Worm (Caenorhabditis elegans): Measurements from ENCODE around the gene ptp-2.
A peak's percentile ranks its signal among the peaks of the same experiment; 100 is the strongest.
"Not testable (repeated sequence)": the region's sequence is repeated elsewhere in the genome, so short reads cannot be mapped to it uniquely, and the experiment has no call there.

The ptp-2 gene

DNA sequence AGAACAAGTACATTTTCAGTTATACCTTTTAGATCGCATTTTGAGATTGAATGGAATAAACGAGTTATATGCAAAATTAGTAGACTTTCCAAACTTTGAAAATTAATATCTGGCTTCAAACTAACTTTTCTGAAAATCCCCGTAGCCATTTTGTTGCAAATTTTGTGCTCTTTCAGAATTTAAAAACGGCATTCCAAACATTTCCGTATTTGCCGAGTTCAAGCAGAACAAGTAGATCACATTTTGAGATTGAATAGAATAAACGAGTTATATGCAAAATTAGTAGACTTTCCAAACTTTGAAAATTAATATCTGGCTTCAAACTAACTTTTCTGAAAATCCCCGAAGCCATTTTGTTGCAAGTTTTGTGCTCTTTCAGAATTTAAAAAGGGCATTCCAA is 41.9 kb upstream of the ptp-2 start, which contains the start of gene F55C12.2:
Gene F55C12.2, plus strand, starts transcription at position 301 of the 400 bp plus-strand sequence.
- TF ChIP-seq nhr-11, egl-13, hlh-4 (tag; optimal IDR thresholded peaks at IDR 0.05): not testable (repeated sequence)

DNA sequence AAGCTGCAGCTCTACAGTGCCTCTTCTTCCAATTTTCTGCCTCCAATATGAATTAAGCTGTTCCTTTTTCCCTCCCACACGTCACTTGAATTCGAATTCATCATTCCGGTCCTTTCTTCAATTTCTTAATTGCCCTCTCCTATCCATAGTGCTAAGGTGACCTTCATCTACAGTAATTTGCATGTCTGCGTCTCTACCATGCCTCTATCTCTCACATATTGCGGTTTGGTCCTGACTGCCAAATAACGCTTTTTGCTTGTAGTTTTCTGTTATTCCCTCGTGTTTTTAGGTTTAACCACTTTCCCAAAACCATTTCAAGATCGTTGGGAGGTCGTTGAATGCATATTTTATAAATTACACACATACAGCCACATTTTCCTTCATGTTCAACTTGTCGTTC is 37.8 kb upstream of the ptp-2 start:
- TF ChIP-seq blmp-1 (tag; optimal IDR thresholded peaks at IDR 0.05), result peak; percentile 63
- no peak for TF ChIP-seq nhr-76 (tag; optimal IDR thresholded peaks at IDR 0.05)
- TF ChIP-seq F16B12.6 (tag; optimal IDR thresholded peaks at IDR 0.05), result no peak
- no peak for TF ChIP-seq ama-1 (optimal IDR thresholded peaks at IDR 0.05)
- no peak for TF ChIP-seq skn-1 (tag; optimal IDR thresholded peaks at IDR 0.05)
- TF ChIP-seq unc-86 (tag; optimal IDR thresholded peaks at IDR 0.05), result no peak
- TF ChIP-seq snu-23 (GFP tag; optimal IDR thresholded peaks at IDR 0.05), result peak; percentile 32
- TF ChIP-seq unc-130 (tag; optimal IDR thresholded peaks at IDR 0.05), result no peak
- TF ChIP-seq unc-30 (tag; optimal IDR thresholded peaks at IDR 0.05), result no peak
- no peak for TF ChIP-seq hpl-2 (GFP tag; optimal IDR thresholded peaks at IDR 0.05)
- peak; percentile 55; the same call in 1 of the 2 replicates for TF ChIP-seq grh-1 (GFP tag; IDR thresholded peaks at IDR 0.05)
- TF ChIP-seq sptf-1 (tag; optimal IDR thresholded peaks at IDR 0.05), result no peak
- TF ChIP-seq elt-3 (tag; optimal IDR thresholded peaks at IDR 0.05), result peak in 1 of 6 experiments; percentile 31
- TF ChIP-seq lsy-2 (tag; optimal IDR thresholded peaks at IDR 0.05), result peak; percentile 4 to 31
- peak; percentile 8 for TF ChIP-seq nhr-71 (tag; optimal IDR thresholded peaks at IDR 0.05)
- peak in 1 of 2 experiments; percentile 19 for TF ChIP-seq lin-35 (GFP tag; optimal IDR thresholded peaks at IDR 0.05)
- TF ChIP-seq lin-14 (GFP tag; optimal IDR thresholded peaks at IDR 0.05), result peak; percentile 63
- TF ChIP-seq fos-1 (tag; optimal IDR thresholded peaks at IDR 0.05), result no peak
- no peak for TF ChIP-seq xbp-1 (tag; optimal IDR thresholded peaks at IDR 0.05)
- TF ChIP-seq nhr-85 (tag), result peak; percentile 86
- no peak for TF ChIP-seq nhr-90 (tag; optimal IDR thresholded peaks at IDR 0.05; ENCODE audit: poor library complexity)
- no peak for TF ChIP-seq snpc-4 (tag; optimal IDR thresholded peaks at IDR 0.05)
- no peak for TF ChIP-seq C34B4.2 (tag; optimal IDR thresholded peaks at IDR 0.05)
- TF ChIP-seq efl-1 (optimal IDR thresholded peaks at IDR 0.05), result peak in 1 of 2 experiments; percentile 2
- TF ChIP-seq efl-1 (GFP tag; optimal IDR thresholded peaks at IDR 0.05 in 1 of 2), result peak in 1 of 2 experiments; percentile 33
- TF ChIP-seq mep-1 (tag; optimal IDR thresholded peaks at IDR 0.05), result peak; percentile 51
- TF ChIP-seq dsc-1 (tag; optimal IDR thresholded peaks at IDR 0.05), result no peak
- peak; percentile 19 for TF ChIP-seq vab-15 (tag; optimal IDR thresholded peaks at IDR 0.05)
- peak; percentile 21 for TF ChIP-seq rnt-1 (tag; optimal IDR thresholded peaks at IDR 0.05)
- no peak for TF ChIP-seq pag-3 (tag; optimal IDR thresholded peaks at IDR 0.05; ENCODE audit: borderline replicate concordance, insufficient read depth)
- no peak for TF ChIP-seq hlh-4 (tag; optimal IDR thresholded peaks at IDR 0.05)
- TF ChIP-seq nhr-19 (GFP tag; conservative IDR thresholded peaks at IDR 0.05), result 0 out of 2 replicates have a peak, but pooled peaks have one; percentile 5
- no peak for TF ChIP-seq nhr-11 (tag; optimal IDR thresholded peaks at IDR 0.05)
- no peak for TF ChIP-seq ceh-82 (tag; optimal IDR thresholded peaks at IDR 0.05)

DNA sequence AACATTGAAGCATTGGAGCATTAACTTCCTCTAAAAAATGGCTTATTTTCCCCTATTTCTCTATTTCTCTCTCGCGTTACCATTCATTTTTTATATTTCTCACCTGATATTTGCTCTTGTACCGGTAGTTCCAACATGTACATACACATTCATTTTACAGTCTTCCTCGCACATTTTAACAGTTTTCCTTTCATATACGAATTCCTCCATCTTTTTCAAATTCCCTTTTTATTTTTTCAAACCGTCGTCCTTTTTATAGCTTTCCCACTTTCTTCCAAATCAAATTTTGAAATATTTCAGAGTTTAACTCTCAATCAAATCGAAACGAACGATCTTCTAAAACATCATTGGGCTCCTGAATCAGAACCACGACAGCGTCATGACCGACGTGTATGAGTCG is 34.2 kb upstream of the ptp-2 start, which contains the start of gene rfip-1:
Gene rfip-1, plus strand, starts transcription at position 301 of the 400 bp plus-strand sequence.
- TF ChIP-seq nhr-20 (tag; optimal IDR thresholded peaks at IDR 0.05) (no peak), hpl-2 (GFP tag; optimal IDR thresholded peaks at IDR 0.05) (no peak), nhr-11 (tag; optimal IDR thresholded peaks at IDR 0.05) (no peak), mep-1 (tag; optimal IDR thresholded peaks at IDR 0.05) (no peak), unc-30 (tag; optimal IDR thresholded peaks at IDR 0.05) (no peak), nhr-76 (tag; optimal IDR thresholded peaks at IDR 0.05) (no peak), blmp-1 (tag; optimal IDR thresholded peaks at IDR 0.05) (no peak), nhr-84 (tag; optimal IDR thresholded peaks at IDR 0.05) (no peak), Y116A8C.19 (tag; optimal IDR thresholded peaks at IDR 0.05; ENCODE audit: borderline replicate concordance) (no peak), nhr-90 (tag; optimal IDR thresholded peaks at IDR 0.05; ENCODE audit: poor library complexity) (no peak), nhr-19 (GFP tag; conservative IDR thresholded peaks at IDR 0.05) (no peak), pag-3 (tag; optimal IDR thresholded peaks at IDR 0.05; ENCODE audit: borderline replicate concordance, insufficient read depth) (no peak)

Data from whole organism, L1 larva.